Fruit fly (Drosophila melanogaster): Measurements from ENCODE around the gene CG34299.

Gene CG34299

DNA sequence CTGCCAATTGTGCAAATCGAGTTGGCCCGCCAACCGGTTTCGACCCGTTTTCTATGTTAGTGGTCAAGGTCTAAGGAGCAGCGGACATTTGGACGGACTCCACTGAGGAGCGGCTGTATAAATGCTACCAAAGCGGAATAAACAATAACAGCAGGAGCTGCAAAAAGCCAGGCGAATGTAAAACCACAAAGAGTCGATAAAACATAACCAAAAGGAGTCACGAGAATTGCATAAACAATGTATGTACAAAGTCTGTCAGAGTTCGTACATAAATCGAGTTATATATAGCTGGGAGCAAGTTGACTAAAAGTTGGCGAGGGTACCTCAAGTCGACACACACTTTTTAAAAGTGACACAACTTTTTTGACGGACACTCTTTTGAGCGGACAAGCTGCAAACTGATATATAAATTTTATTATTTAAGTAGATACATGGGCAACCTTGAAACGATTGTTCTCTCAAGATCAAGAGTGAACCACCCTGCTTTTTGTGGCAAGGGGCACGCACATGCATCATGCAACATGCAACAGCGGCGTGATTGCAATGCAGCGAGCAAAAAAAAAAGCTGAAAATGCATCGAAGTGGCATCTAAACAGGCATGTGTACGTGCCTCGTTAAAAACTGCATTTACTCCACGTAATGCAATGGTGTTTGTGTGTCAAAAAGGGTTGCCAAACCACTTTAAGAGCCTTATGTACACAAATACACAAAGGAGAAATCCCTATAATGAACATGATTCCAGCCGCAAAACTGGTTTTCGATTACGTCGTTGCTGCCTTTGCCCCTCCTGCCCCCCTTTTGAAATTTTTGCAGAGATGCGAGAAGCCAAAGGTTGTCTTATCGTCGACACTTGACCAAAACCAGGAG, 6.1 kb downstream of the CG34299 start (continued):
- TF ChIP-seq CG18764 (GFP tag; optimal IDR thresholded peaks at IDR 0.05), result no peak
- TF ChIP-seq da (GFP tag; optimal IDR thresholded peaks at IDR 0.05), result no peak
- no peak for TF ChIP-seq CG10209 (GFP tag; optimal IDR thresholded peaks at IDR 0.05)
- TF ChIP-seq CG12744 (GFP tag; optimal IDR thresholded peaks at IDR 0.05), result no peak
- TF ChIP-seq CG12155 (GFP tag; optimal IDR thresholded peaks at IDR 0.05), result no peak
- no peak for TF ChIP-seq Taf1 (GFP tag; IDR thresholded peaks at IDR 0.05)
- TF ChIP-seq CHES-1-like (GFP tag; optimal IDR thresholded peaks at IDR 0.05), result no peak
- no peak for TF ChIP-seq pnt (GFP tag; optimal IDR thresholded peaks at IDR 0.05)
- no peak for TF ChIP-seq Hr78 (GFP tag; optimal IDR thresholded peaks at IDR 0.05)
- TF ChIP-seq ttk (GFP tag; IDR thresholded peaks at IDR 0.05), result 0 out of 2 replicates have a peak, but pooled peaks have one; percentile 9
- no peak for TF ChIP-seq CG12236 (GFP tag; optimal IDR thresholded peaks at IDR 0.05)
- TF ChIP-seq ato (GFP tag; IDR thresholded peaks at IDR 0.05; ENCODE audit: partially characterized antibody), result no peak
- TF ChIP-seq CG18262 (tag; optimal IDR thresholded peaks at IDR 0.05), result peak; percentile 55
- TF ChIP-seq Gsc (GFP tag; IDR thresholded peaks at IDR 0.05), result no peak
- TF ChIP-seq mam (GFP tag; optimal IDR thresholded peaks at IDR 0.05), result no peak
- TF ChIP-seq MESR4 (GFP tag; optimal IDR thresholded peaks at IDR 0.05), result no peak
- TF ChIP-seq CG7963 (GFP tag; IDR thresholded peaks at IDR 0.05; ENCODE audit: partially characterized antibody), result no peak
- no peak for TF ChIP-seq nerfin-2 (GFP tag; IDR thresholded peaks at IDR 0.05; ENCODE audit: partially characterized antibody)
- TF ChIP-seq fd102C (GFP tag; optimal IDR thresholded peaks at IDR 0.05), result no peak
- no peak for TF ChIP-seq Nf-YA (GFP tag; IDR thresholded peaks at IDR 0.05)
- peak; percentile 43; the same call in 1 of the 2 replicates for TF ChIP-seq sim (GFP tag; IDR thresholded peaks at IDR 0.05)
- no peak for TF ChIP-seq fd3F (GFP tag; optimal IDR thresholded peaks at IDR 0.05)
- TF ChIP-seq pan (optimal IDR thresholded peaks at IDR 0.05), result no peak
- TF ChIP-seq pan (GFP tag; optimal IDR thresholded peaks at IDR 0.05 in 1 of 2, IDR thresholded peaks at IDR 0.05 in 1 of 2), result no peak
- no peak for TF ChIP-seq Myb (GFP tag; optimal IDR thresholded peaks at IDR 0.05)
- no peak for TF ChIP-seq ewg (GFP tag; optimal IDR thresholded peaks at IDR 0.05)
- no peak for TF ChIP-seq wek (GFP tag; optimal IDR thresholded peaks at IDR 0.05)
- TF ChIP-seq CG13624 (GFP tag; optimal IDR thresholded peaks at IDR 0.05), result no peak
- TF ChIP-seq cwo (GFP tag; optimal IDR thresholded peaks at IDR 0.05), result no peak
- peak; percentile 3 for TF ChIP-seq gsb-n (tag; optimal IDR thresholded peaks at IDR 0.05)
- no peak for TF ChIP-seq Sin3A (optimal IDR thresholded peaks at IDR 0.05)
- TF ChIP-seq CG12391 (tag; optimal IDR thresholded peaks at IDR 0.05), result peak; percentile 14
- no peak for TF ChIP-seq CG11696 (GFP tag; IDR thresholded peaks at IDR 0.05)
- no peak for TF ChIP-seq CG14965 (GFP tag; optimal IDR thresholded peaks at IDR 0.05; ENCODE audit: borderline replicate concordance)
- TF ChIP-seq Lim3 (GFP tag; IDR thresholded peaks at IDR 0.05), result no peak
- no peak for TF ChIP-seq slou (GFP tag; optimal IDR thresholded peaks at IDR 0.05)
- no peak for TF ChIP-seq CG12104 (GFP tag; optimal IDR thresholded peaks at IDR 0.05)
- 0 out of 2 replicates have a peak, but pooled peaks have one; percentile 19 for TF ChIP-seq CG4404 (GFP tag; IDR thresholded peaks at IDR 0.05)
- no peak for TF ChIP-seq tll (GFP tag; optimal IDR thresholded peaks at IDR 0.05)
- no peak for TF ChIP-seq Fer3 (tag; optimal IDR thresholded peaks at IDR 0.05)
- no peak for TF ChIP-seq sens (GFP tag)
- TF ChIP-seq CG9609 (GFP tag; optimal IDR thresholded peaks at IDR 0.05), result no peak
- no peak for TF ChIP-seq Dad (GFP tag; optimal IDR thresholded peaks at IDR 0.05)
- no peak for TF ChIP-seq run (tag; optimal IDR thresholded peaks at IDR 0.05)
- no peak for TF ChIP-seq trh (GFP tag; optimal IDR thresholded peaks at IDR 0.05)
- TF ChIP-seq gt (GFP tag; IDR thresholded peaks at IDR 0.05), result 0 out of 2 replicates have a peak, but pooled peaks have one; percentile 18
- TF ChIP-seq her (GFP tag; optimal IDR thresholded peaks at IDR 0.05), result no peak
- no peak for TF ChIP-seq Mes4 (GFP tag; optimal IDR thresholded peaks at IDR 0.05)
- peak; percentile 49; the same call in 1 of the 2 replicates for TF ChIP-seq vvl (GFP tag; IDR thresholded peaks at IDR 0.05)

Data from whole organism, embryonic.